Worm (Caenorhabditis elegans) whole organism, L4/young adult: ENCODE data around the gene VZK822L.2.

Experiments used
- W03F9.2 ChIP-seq: fragments of 150-350 bp; optimal IDR thresholded peaks from 2 replicates; lab custom pipeline; 2014; ENCODE audit warnings: missing biosample characterization, missing genetic modification characterization
- him-1 ChIP-seq: sonication (generic microtip); optimal IDR thresholded peaks from 2 replicates; lab custom pipeline; 2016; ENCODE audit warnings: missing genotype, missing genetic modification reagents, missing genetic modification characterization, missing compliant biosample characterization

ce11 chrIV:11915768-11916453 is 4.1 kb downstream of the VZK822L.2 start, which contains the start of gene ZK822.9:
- TF ChIP-seq him-1 (tag; lab: Kevin White, UChicago) = no peak
- no peak for TF ChIP-seq W03F9.2
